Worm (Caenorhabditis elegans) whole organism, L1 larva: ENCODE data around the gene F59A6.4.

ENCODE experiments used
- C34B4.2 ChIP-seq: sonication (generic microtip); optimal IDR thresholded peaks from 2 replicates; lab custom pipeline; 2017; ENCODE audit warnings: mild to moderate bottlenecking, missing genetic modification characterization, missing compliant biosample characterization
- Y116A8C.19 ChIP-seq: sonication (generic microtip); optimal IDR thresholded peaks from 2 replicates; lab custom pipeline; 2016; ENCODE audit warnings: missing compliant biosample characterization, missing genetic modification characterization, borderline replicate concordance
- alr-1 ChIP-seq: fragments of 200-800 bp; sonication (Bioruptor generic); optimal IDR thresholded peaks from 2 replicates; lab custom pipeline; 2018; ENCODE audit warnings: borderline replicate concordance, mild to moderate bottlenecking, missing genetic modification characterization, missing compliant biosample characterization
- ceh-63 ChIP-seq: fragments of 200-800 bp; sonication (Bioruptor generic); optimal IDR thresholded peaks from 2 replicates; lab custom pipeline; 2018; ENCODE audit warnings: mild to moderate bottlenecking, missing genetic modification characterization, missing compliant biosample characterization
- ceh-82 ChIP-seq, 3 experiments: fragments of 150-350 bp in 1 of 3; sonication (generic microtip) in 2 of 3; optimal IDR thresholded peaks; 2 replicates each; lab custom pipeline; 2014 to 2017; ENCODE audit warnings: missing biosample characterization in 3 of 3, missing genetic modification characterization in 3 of 3
- ceh-90 ChIP-seq: sonication (generic microtip); optimal IDR thresholded peaks from 2 replicates; lab custom pipeline; 2016; ENCODE audit warnings: missing genetic modification characterization, missing compliant biosample characterization
- dpl-1 ChIP-seq, 3 experiments: fragments of 150-350 bp in 2 of 3; sonication (generic microtip) in 1 of 3; optimal IDR thresholded peaks; 2 replicates each; lab custom pipeline; 2014 to 2017; ENCODE audit warnings: missing biosample characterization in 3 of 3, missing genetic modification characterization in 3 of 3, missing genetic modification reagents in 3 of 3
- dsc-1 ChIP-seq: sonication (generic microtip); optimal IDR thresholded peaks from 2 replicates; lab custom pipeline; 2016; ENCODE audit warnings: mild to moderate bottlenecking, missing genetic modification characterization, missing compliant biosample characterization
- efl-1 ChIP-seq, 4 experiments: fragments of 150-350 bp; optimal IDR thresholded peaks in 3 of 4; peaks in 1 of 4; 1 replicate in 1 of 4; 2 replicates in 3 of 4; lab custom pipeline; 2014; ENCODE audit warnings: missing biosample characterization in 2 of 4, missing genetic modification characterization in 2 of 4, missing genetic modification reagents in 2 of 4
- egl-27 ChIP-seq, 2 experiments: fragments of 150-350 bp in 1 of 2; sonication (generic microtip); optimal IDR thresholded peaks; 3 replicates each; lab custom pipeline; 2017 to 2018; ENCODE audit warnings: missing biosample characterization in 2 of 2, missing genetic modification characterization in 2 of 2, missing genetic modification reagents in 2 of 2
- elt-2 ChIP-seq: sonication (generic microtip); optimal IDR thresholded peaks from 2 replicates; lab custom pipeline; 2016; ENCODE audit warnings: missing genetic modification characterization, mild to moderate bottlenecking, inconsistent platforms, missing compliant biosample characterization, missing genetic modification reagents
- ets-5 ChIP-seq: fragments of 200-800 bp; sonication (Bioruptor generic); IDR thresholded peaks from 2 replicates; pipeline ENCODE4 v1.3.6; 2022; ENCODE audit warnings: missing genetic modification characterization, missing compliant biosample characterization
- fkh-10 ChIP-seq: sonication (generic microtip); optimal IDR thresholded peaks from 2 replicates; lab custom pipeline; 2017; ENCODE audit warnings: missing biosample characterization, missing genetic modification reagents, missing genetic modification characterization
- fkh-8 ChIP-seq: sonication (generic microtip); optimal IDR thresholded peaks from 2 replicates; lab custom pipeline; 2016; ENCODE audit warnings: mild to moderate bottlenecking, missing genetic modification characterization, missing compliant biosample characterization
- grh-1 ChIP-seq: fragments of 200-800 bp; sonication (Bioruptor generic); IDR thresholded peaks from 2 replicates; pipeline ENCODE4 v1.3.6; 2022; ENCODE audit warnings: missing genetic modification reagents, missing genetic modification characterization, missing compliant biosample characterization
- isw-1 ChIP-seq: fragments of 200-800 bp; sonication (Bioruptor generic); IDR thresholded peaks from 2 replicates; pipeline ENCODE4 v1.3.6; 2022; ENCODE audit warnings: missing genetic modification characterization, missing compliant biosample characterization
- lin-13 ChIP-seq: fragments of 150-350 bp; optimal IDR thresholded peaks from 2 replicates; lab custom pipeline; 2014; ENCODE audit warnings: missing biosample characterization, missing genetic modification reagents, missing genetic modification characterization
- lin-15B ChIP-seq: fragments of 150-350 bp; sonication (generic microtip); optimal IDR thresholded peaks from 3 replicates; lab custom pipeline; 2014; ENCODE audit warnings: missing biosample characterization, missing genetic modification characterization
- lin-35 ChIP-seq, 2 experiments: fragments of 150-350 bp; optimal IDR thresholded peaks; 2 replicates each; lab custom pipeline; 2014; ENCODE audit warnings: missing biosample characterization in 2 of 2, missing genetic modification characterization in 2 of 2, missing genetic modification reagents in 2 of 2
- lsy-2 ChIP-seq, 2 experiments: fragments of 150-350 bp; optimal IDR thresholded peaks; 2 replicates each; lab custom pipeline; 2014; ENCODE audit warnings: missing biosample characterization in 2 of 2, missing genetic modification characterization in 2 of 2
- mab-9 ChIP-seq: fragments of 200-800 bp; sonication (Bioruptor generic); IDR thresholded peaks from 2 replicates; pipeline ENCODE4 v1.3.6; 2022; ENCODE audit warnings: missing genetic modification reagents, missing genetic modification characterization, missing compliant biosample characterization
- mef-2 ChIP-seq: fragments of 150-350 bp; optimal IDR thresholded peaks from 2 replicates; lab custom pipeline; 2014; ENCODE audit warnings: missing biosample characterization, missing genetic modification characterization
- nhr-11 ChIP-seq: fragments of 150-350 bp; optimal IDR thresholded peaks from 2 replicates; lab custom pipeline; 2014; ENCODE audit warnings: missing biosample characterization, missing genetic modification characterization
- nhr-12 ChIP-seq: sonication (generic microtip); optimal IDR thresholded peaks from 2 replicates; lab custom pipeline; 2017; ENCODE audit warnings: missing biosample characterization, missing genetic modification characterization
- nhr-20 ChIP-seq: sonication (generic microtip); optimal IDR thresholded peaks from 2 replicates; lab custom pipeline; 2016; ENCODE audit warnings: mild to moderate bottlenecking, missing genetic modification characterization, missing compliant biosample characterization
- nhr-28 ChIP-seq: fragments of 150-350 bp; optimal IDR thresholded peaks from 2 replicates; lab custom pipeline; 2014; ENCODE audit warnings: missing biosample characterization, missing genetic modification characterization
- nhr-47 ChIP-seq: sonication (generic microtip); optimal IDR thresholded peaks from 2 replicates; lab custom pipeline; 2016; ENCODE audit warnings: mild to moderate bottlenecking, missing genetic modification characterization, moderate library complexity, missing compliant biosample characterization
- nhr-71 ChIP-seq: sonication (generic microtip); optimal IDR thresholded peaks from 2 replicates; lab custom pipeline; 2016; ENCODE audit warnings: mild to moderate bottlenecking, missing genetic modification characterization, moderate library complexity, missing compliant biosample characterization
- nhr-77 ChIP-seq: fragments of 150-350 bp; optimal IDR thresholded peaks from 2 replicates; lab custom pipeline; 2014; ENCODE audit warnings: missing biosample characterization, missing genetic modification characterization
- nhr-84 ChIP-seq: sonication (generic microtip); optimal IDR thresholded peaks from 2 replicates; lab custom pipeline; 2017; ENCODE audit warnings: missing biosample characterization, missing genetic modification characterization
- nhr-85 ChIP-seq: sonication (generic microtip); peaks from one replicate; lab custom pipeline; 2016; ENCODE audit warnings: missing genetic modification characterization, inconsistent platforms, missing compliant biosample characterization
- nhr-90 ChIP-seq: sonication (generic microtip); optimal IDR thresholded peaks from 2 replicates; lab custom pipeline; 2016; ENCODE audit warnings: mild to moderate bottlenecking, missing genetic modification characterization, missing compliant biosample characterization; ENCODE audit not compliant: poor library complexity
- pax-3 ChIP-seq: fragments of 200-800 bp; sonication (Bioruptor generic); optimal IDR thresholded peaks from 2 replicates; lab custom pipeline; 2018; ENCODE audit warnings: mild to moderate bottlenecking, missing genetic modification characterization, moderate library complexity, missing compliant biosample characterization
- pqm-1 ChIP-seq: sonication (generic microtip); optimal IDR thresholded peaks from 3 replicates; lab custom pipeline; 2017; ENCODE audit warnings: missing biosample characterization, missing genetic modification characterization
- rnt-1 ChIP-seq: sonication (generic microtip); optimal IDR thresholded peaks from 2 replicates; lab custom pipeline; 2016; ENCODE audit warnings: mild to moderate bottlenecking, missing genetic modification characterization, moderate library complexity, missing compliant biosample characterization
- skn-1 ChIP-seq: fragments of 150-350 bp; optimal IDR thresholded peaks from 2 replicates; lab custom pipeline; 2014; ENCODE audit warnings: missing biosample characterization, missing genetic modification characterization
- snpc-4 ChIP-seq: fragments of 150-350 bp; optimal IDR thresholded peaks from 2 replicates; lab custom pipeline; 2014; ENCODE audit warnings: missing biosample characterization, missing genetic modification characterization
- snu-23 ChIP-seq: sonication (generic microtip); optimal IDR thresholded peaks from 2 replicates; lab custom pipeline; 2016; ENCODE audit warnings: missing genetic modification characterization, missing compliant biosample characterization
- sox-4 ChIP-seq: sonication (generic microtip); optimal IDR thresholded peaks from 2 replicates; lab custom pipeline; 2016; ENCODE audit warnings: missing genetic modification characterization, missing compliant biosample characterization
- tlp-1 ChIP-seq: fragments of 150-350 bp; optimal IDR thresholded peaks from 2 replicates; lab custom pipeline; 2014; ENCODE audit warnings: missing biosample characterization, missing genetic modification characterization
- unc-130 ChIP-seq: fragments of 150-350 bp; optimal IDR thresholded peaks from 2 replicates; lab custom pipeline; 2017; ENCODE audit warnings: missing biosample characterization, missing genetic modification characterization, inconsistent platforms
- unc-30 ChIP-seq: sonication (generic microtip); optimal IDR thresholded peaks from 2 replicates; lab custom pipeline; 2017; ENCODE audit warnings: missing biosample characterization, missing genetic modification characterization
- unc-62 ChIP-seq: fragments of 150-350 bp; optimal IDR thresholded peaks from 2 replicates; lab custom pipeline; 2014; ENCODE audit warnings: missing biosample characterization, missing genetic modification reagents, missing genetic modification characterization
- unc-98 ChIP-seq: fragments of 200-800 bp; sonication (Bioruptor generic); IDR thresholded peaks from 2 replicates; pipeline ENCODE4 v1.3.6; 2022; ENCODE audit warnings: missing genetic modification characterization, missing compliant biosample characterization
- vab-15 ChIP-seq: sonication (generic microtip); optimal IDR thresholded peaks from 2 replicates; lab custom pipeline; 2017; ENCODE audit warnings: missing genotype, mild to moderate bottlenecking, missing genetic modification characterization, missing compliant biosample characterization
- zip-4 ChIP-seq: fragments of 200-800 bp; sonication (Bioruptor generic); optimal IDR thresholded peaks from 2 replicates; lab custom pipeline; 2018; ENCODE audit warnings: mild to moderate bottlenecking, missing genetic modification characterization, moderate library complexity, missing compliant biosample characterization
- ztf-11 ChIP-seq, 2 experiments: sonication (generic microtip); optimal IDR thresholded peaks; 2 replicates each; lab custom pipeline; 2016 to 2017; ENCODE audit warnings: missing genetic modification characterization in 2 of 2, missing biosample characterization in 1 of 2, missing compliant biosample characterization in 1 of 2
- ztf-4 ChIP-seq: fragments of 150-350 bp; optimal IDR thresholded peaks from 2 replicates; lab custom pipeline; 2014; ENCODE audit warnings: missing biosample characterization, missing genetic modification characterization

The F59A6.4 gene

DNA sequence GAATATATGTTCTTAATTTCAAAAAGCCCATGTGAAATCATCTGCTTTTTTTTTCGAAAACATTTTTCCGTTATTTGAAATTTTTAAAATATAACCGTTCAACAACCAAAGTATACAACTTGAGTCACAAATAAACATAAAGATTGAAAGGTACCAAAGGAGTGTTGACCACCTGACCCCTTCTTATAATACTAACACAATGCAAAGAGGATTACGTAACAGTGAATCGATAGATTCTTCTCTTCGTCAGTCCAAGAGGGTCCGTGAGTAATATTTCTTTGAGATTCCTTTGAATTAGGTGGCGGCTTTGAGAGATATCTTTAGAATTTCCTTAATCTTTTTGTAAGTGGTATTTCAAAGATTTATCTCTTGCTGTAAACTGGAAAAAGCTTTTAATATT lies 11.3 kb downstream of the F59A6.4 start:
- no peak for TF ChIP-seq C34B4.2 (tag; lab: Kevin White, UChicago)
- TF ChIP-seq nhr-90: no peak
- no peak for TF ChIP-seq ceh-82 (tag; optimal IDR thresholded peaks at IDR 0.05; lab: Kevin White, UChicago)
- no peak for TF ChIP-seq lin-15B (tag; lab: Kevin White, UChicago)
- no peak for TF ChIP-seq ztf-11 (tag; optimal IDR thresholded peaks at IDR 0.05; lab: Kevin White, UChicago)
- TF ChIP-seq nhr-47: no peak
- TF ChIP-seq pqm-1: no peak
- TF ChIP-seq ceh-63: no peak
- TF ChIP-seq unc-130 (tag; lab: Kevin White, UChicago): no peak
- no peak for TF ChIP-seq elt-2 (tag; lab: Kevin White, UChicago)
- TF ChIP-seq lsy-2 (tag; optimal IDR thresholded peaks at IDR 0.05; lab: Kevin White, UChicago): no peak
- TF ChIP-seq rnt-1 (tag; lab: Kevin White, UChicago): no peak
- TF ChIP-seq tlp-1 (tag; lab: Kevin White, UChicago): no peak
- no peak for TF ChIP-seq isw-1 (GFP tag; lab: Robert Waterston, UW)
- TF ChIP-seq nhr-85 (tag; lab: Kevin White, UChicago): no peak
- no peak for TF ChIP-seq Y116A8C.19
- no peak for TF ChIP-seq nhr-77 (tag; lab: Kevin White, UChicago)
- no peak for TF ChIP-seq snu-23

DNA sequence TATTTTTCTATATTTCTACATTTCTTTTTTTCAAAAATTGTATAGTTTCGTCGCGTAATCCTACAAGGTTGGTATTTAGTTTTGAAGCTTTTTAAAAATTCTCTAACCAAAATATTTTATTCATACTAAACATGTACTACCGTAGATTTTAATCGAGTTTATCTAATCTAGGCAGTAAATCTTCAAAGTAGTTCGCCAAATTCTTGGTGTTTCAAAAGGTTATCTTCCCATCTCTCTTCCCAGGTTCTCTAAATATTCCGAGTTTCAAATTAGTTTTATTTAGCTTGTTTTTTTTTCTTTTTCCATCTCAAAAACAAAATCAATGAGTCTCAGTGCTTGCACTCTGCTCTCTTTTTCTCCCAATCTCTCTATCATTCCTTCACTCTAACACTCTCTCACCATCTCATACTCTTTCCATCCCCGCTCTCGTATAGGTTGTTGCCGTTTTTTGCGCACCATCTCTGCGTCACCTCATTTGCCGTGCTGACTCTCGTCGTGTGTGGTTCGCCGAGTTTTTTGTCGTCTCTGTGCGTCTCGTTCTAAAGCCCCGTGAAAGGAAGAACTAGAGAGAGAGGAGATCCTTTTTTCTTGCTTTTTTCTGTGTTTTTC lies 12.2 kb downstream of the F59A6.4 start:
- TF ChIP-seq alr-1 (tag; lab: Kevin White, UChicago): no peak
- peak; percentile 83 for TF ChIP-seq snu-23
- no peak for TF ChIP-seq nhr-11 (tag; lab: Kevin White, UChicago)
- TF ChIP-seq unc-98 (GFP tag; lab: Robert Waterston, UW): no peak
- TF ChIP-seq ets-5 (GFP tag; lab: Robert Waterston, UW): no peak
- TF ChIP-seq fkh-10 (GFP tag; lab: Kevin White, UChicago): peak; percentile 8
- no peak for TF ChIP-seq unc-30 (tag; lab: Kevin White, UChicago)
- TF ChIP-seq vab-15 (tag; lab: Kevin White, UChicago): no peak
- TF ChIP-seq nhr-47: peak; percentile 67
- peak; percentile 51 to 68 (median 61) for TF ChIP-seq ceh-82 (tag; optimal IDR thresholded peaks at IDR 0.05; lab: Kevin White, UChicago)
- TF ChIP-seq rnt-1 (tag; lab: Kevin White, UChicago): peak; percentile 47
- peak; percentile 58 for TF ChIP-seq nhr-20
- TF ChIP-seq lin-35 (GFP tag; optimal IDR thresholded peaks at IDR 0.05; lab: Kevin White, UChicago): peak; percentile 66 to 70
- peak; percentile 69 for TF ChIP-seq fkh-8
- TF ChIP-seq zip-4 (GFP tag; lab: Kevin White, UChicago): no peak
- TF ChIP-seq mab-9 (GFP tag; lab: Robert Waterston, UW): peak; percentile 18; the same call in 1 of the 2 replicates
- no peak for TF ChIP-seq nhr-84 (tag; lab: Kevin White, UChicago)
- TF ChIP-seq grh-1 (GFP tag; lab: Robert Waterston, UW): no peak
- TF ChIP-seq C34B4.2 (tag; lab: Kevin White, UChicago): no peak
- peak; percentile 16 for TF ChIP-seq ztf-4 (tag; lab: Kevin White, UChicago)
- TF ChIP-seq nhr-28 (tag; lab: Kevin White, UChicago): no peak
- TF ChIP-seq nhr-12: no peak
- no peak for TF ChIP-seq unc-62
- peak; percentile 22 to 48 (median 45) for TF ChIP-seq dpl-1 (GFP tag; optimal IDR thresholded peaks at IDR 0.05; lab: Kevin White, UChicago)
- TF ChIP-seq skn-1: peak; percentile 65
- no peak for TF ChIP-seq sox-4 (tag; lab: Kevin White, UChicago)
- peak; percentile 72 to 79 for TF ChIP-seq efl-1 (optimal IDR thresholded peaks at IDR 0.05; lab: Kevin White, UChicago)
- TF ChIP-seq efl-1 (GFP tag; optimal IDR thresholded peaks at IDR 0.05 in 1 of 2; lab: Kevin White, UChicago): peak; percentile 28 to 92
- TF ChIP-seq nhr-90: peak; percentile 35
- TF ChIP-seq egl-27 (tag; optimal IDR thresholded peaks at IDR 0.05; lab: Kevin White, UChicago): no peak
- no peak for TF ChIP-seq Y116A8C.19
- TF ChIP-seq nhr-71 (tag; lab: Kevin White, UChicago): peak; percentile 81
- peak; percentile 16 for TF ChIP-seq nhr-77 (tag; lab: Kevin White, UChicago)
- peak; percentile 15 for TF ChIP-seq lin-13 (GFP tag; lab: Kevin White, UChicago)
- peak; percentile 48 for TF ChIP-seq snpc-4
- peak in 1 of 2 experiments; percentile 12 for TF ChIP-seq ztf-11 (tag; optimal IDR thresholded peaks at IDR 0.05; lab: Kevin White, UChicago)
- TF ChIP-seq ceh-90 (tag; lab: Kevin White, UChicago): no peak
- TF ChIP-seq dsc-1: peak; percentile 35
- TF ChIP-seq mef-2 (tag; lab: Kevin White, UChicago): no peak
- no peak for TF ChIP-seq pqm-1
- peak; percentile 67 to 76 for TF ChIP-seq lsy-2 (tag; optimal IDR thresholded peaks at IDR 0.05; lab: Kevin White, UChicago)
- TF ChIP-seq pax-3: no peak
